Fruit fly (Drosophila melanogaster) S2 (cell line): Measurements from ENCODE around the gene disco-r.

Experiments used
- CG8478 ChIP-seq: fragments of >200 bp; optimal IDR thresholded peaks from 2 replicates; lab custom pipeline; 2018
- CTCF ChIP-seq, 2 experiments: fragments of >200 bp; optimal IDR thresholded peaks; 2 replicates each; lab custom pipeline; 2018

dm6 chrX:16085865-16086592 is 62.7 kb downstream of the disco-r start:
- TF ChIP-seq CG8478 (lab: Kevin White, UChicago) (no peak), CTCF (optimal IDR thresholded peaks at IDR 0.05; lab: Kevin White, UChicago) (no peak)
